Fruit fly (Drosophila melanogaster): ENCODE data around the gene brv3.

brv3 gene

DNA sequence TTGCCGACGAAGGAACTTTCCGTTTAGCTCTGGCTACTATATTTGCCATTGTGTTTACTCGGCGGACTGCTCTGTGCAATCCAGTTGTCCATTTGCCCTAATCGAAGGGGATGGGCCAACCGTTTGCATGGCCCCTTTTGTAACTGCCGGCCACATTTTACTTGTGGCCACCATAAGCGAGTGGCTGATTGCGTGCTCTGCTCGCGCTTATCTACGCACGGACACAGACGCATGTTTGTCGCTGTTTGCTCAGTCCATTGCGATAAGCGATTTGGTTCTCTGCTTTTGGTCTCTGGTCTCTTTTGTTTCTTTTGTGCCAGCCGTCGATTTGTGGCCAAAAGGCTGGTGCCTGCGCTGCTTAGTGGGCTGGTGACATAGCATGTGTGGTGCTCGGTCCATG lies 33.8 kb downstream of the brv3 start:
- TF ChIP-seq brk (GFP tag; optimal IDR thresholded peaks at IDR 0.05): no peak
- no peak for TF ChIP-seq sage (GFP tag; optimal IDR thresholded peaks at IDR 0.05)
- TF ChIP-seq fru (GFP tag; optimal IDR thresholded peaks at IDR 0.05): no peak
- no peak for TF ChIP-seq foxo (GFP tag; optimal IDR thresholded peaks at IDR 0.05)

DNA sequence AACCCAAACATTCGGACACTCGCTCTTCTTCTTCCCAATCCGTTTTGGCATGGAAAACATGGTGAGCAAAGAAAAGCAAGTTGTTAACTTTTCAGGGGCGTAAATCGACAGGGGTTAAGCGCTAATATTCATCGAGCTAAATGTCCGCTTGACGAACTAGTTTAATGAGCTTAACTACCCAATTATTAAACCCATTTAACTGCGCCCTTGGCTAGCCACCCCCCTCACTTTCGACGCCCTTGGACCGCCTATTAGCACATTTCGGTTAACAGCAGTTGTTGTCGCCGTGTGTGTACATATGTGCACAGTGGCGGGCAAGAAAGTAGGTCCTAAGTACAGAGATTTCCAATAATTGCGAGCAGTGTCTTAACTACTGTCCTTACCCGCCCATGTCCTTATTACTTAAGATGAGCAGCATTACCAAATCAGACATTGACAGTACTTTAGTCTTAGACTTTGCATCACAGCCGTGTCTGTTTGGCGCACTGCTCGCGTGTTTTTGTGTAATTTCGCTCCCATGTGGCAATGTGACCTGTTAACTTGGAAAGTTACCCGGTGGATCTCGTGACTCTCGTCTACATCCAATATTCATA lies 34.8 kb downstream of the brv3 start:
- TF ChIP-seq sv (GFP tag; optimal IDR thresholded peaks at IDR 0.05): peak; percentile 89
- TF ChIP-seq Jra (GFP tag; optimal IDR thresholded peaks at IDR 0.05): peak; percentile 84
- TF ChIP-seq brk (GFP tag; optimal IDR thresholded peaks at IDR 0.05): no peak
- TF ChIP-seq dl (GFP tag; optimal IDR thresholded peaks at IDR 0.05; ENCODE audit: insufficient read depth in 1 of 2, partially characterized antibody in 2 of 2): no peak
- peak; percentile 97 for TF ChIP-seq rgr (GFP tag; optimal IDR thresholded peaks at IDR 0.05)
- TF ChIP-seq Hr83 (GFP tag; optimal IDR thresholded peaks at IDR 0.05; ENCODE audit: poor library complexity, severe bottlenecking): peak; percentile 93
- TF ChIP-seq dmrt93B (GFP tag; optimal IDR thresholded peaks at IDR 0.05): peak; percentile 93
- peak; percentile 88 for TF ChIP-seq Sp1 (GFP tag; optimal IDR thresholded peaks at IDR 0.05)
- peak; percentile 55 for TF ChIP-seq Rel (GFP tag; optimal IDR thresholded peaks at IDR 0.05)
- peak; percentile 40 for TF ChIP-seq Rel (tag; optimal IDR thresholded peaks at IDR 0.05)
- peak; percentile 96 for TF ChIP-seq fru (GFP tag; optimal IDR thresholded peaks at IDR 0.05)
- peak; percentile 85 for TF ChIP-seq woc (GFP tag; optimal IDR thresholded peaks at IDR 0.05)
- TF ChIP-seq h (GFP tag; optimal IDR thresholded peaks at IDR 0.05): peak; percentile 96
- peak; percentile 95 for TF ChIP-seq Hnf4 (GFP tag; optimal IDR thresholded peaks at IDR 0.05)
- TF ChIP-seq jim (GFP tag; optimal IDR thresholded peaks at IDR 0.05): peak; percentile 42
- TF ChIP-seq sage (GFP tag; optimal IDR thresholded peaks at IDR 0.05): peak; percentile 90
- TF ChIP-seq CrebA (GFP tag; optimal IDR thresholded peaks at IDR 0.05; ENCODE audit: borderline replicate concordance): no peak
- no peak for TF ChIP-seq N (GFP tag; optimal IDR thresholded peaks at IDR 0.05)
- TF ChIP-seq Myc (optimal IDR thresholded peaks at IDR 0.05): no peak
- TF ChIP-seq foxo (GFP tag; optimal IDR thresholded peaks at IDR 0.05): peak; percentile 83 to 98
- TF ChIP-seq OdsH (GFP tag; optimal IDR thresholded peaks at IDR 0.05): peak; percentile 95
- TF ChIP-seq Dif (GFP tag; optimal IDR thresholded peaks at IDR 0.05; ENCODE audit: partially characterized antibody): no peak
- no peak for TF ChIP-seq lola (GFP tag; optimal IDR thresholded peaks at IDR 0.05)
- peak; percentile 64 for TF ChIP-seq dsf (GFP tag; optimal IDR thresholded peaks at IDR 0.05; ENCODE audit: borderline replicate concordance)
- peak; percentile 94 for TF ChIP-seq HLH106 (tag; optimal IDR thresholded peaks at IDR 0.05)
- TF ChIP-seq ey (GFP tag; optimal IDR thresholded peaks at IDR 0.05): peak; percentile 97
- no peak for TF ChIP-seq Abd-B (GFP tag; optimal IDR thresholded peaks at IDR 0.05)
- peak; percentile 90 for TF ChIP-seq CG32264 (GFP tag; optimal IDR thresholded peaks at IDR 0.05)
- no peak for TF ChIP-seq tai (GFP tag; optimal IDR thresholded peaks at IDR 0.05)
- TF ChIP-seq Hr78 (GFP tag; optimal IDR thresholded peaks at IDR 0.05): no peak
- TF ChIP-seq usp (GFP tag; optimal IDR thresholded peaks at IDR 0.05): no peak
- no peak for TF ChIP-seq Vsx2 (GFP tag; optimal IDR thresholded peaks at IDR 0.05; ENCODE audit: partially characterized antibody)
- TF ChIP-seq CG9705 (GFP tag; optimal IDR thresholded peaks at IDR 0.05): peak; percentile 36
- peak; percentile 89 for TF ChIP-seq psq (GFP tag; optimal IDR thresholded peaks at IDR 0.05)
- peak; percentile 72 for TF ChIP-seq GATAd (GFP tag; optimal IDR thresholded peaks at IDR 0.05)
- peak; percentile 84 for TF ChIP-seq Mio (GFP tag; optimal IDR thresholded peaks at IDR 0.05)
- TF ChIP-seq pan (optimal IDR thresholded peaks at IDR 0.05): no peak
- TF ChIP-seq Dfd (GFP tag; optimal IDR thresholded peaks at IDR 0.05): no peak
- peak; percentile 96 for TF ChIP-seq br (GFP tag; optimal IDR thresholded peaks at IDR 0.05)

All from whole organism, wandering third instar larva.